Fruit fly (Drosophila melanogaster): ENCODE results near the gene Vha26.

Vha26 gene

DNA sequence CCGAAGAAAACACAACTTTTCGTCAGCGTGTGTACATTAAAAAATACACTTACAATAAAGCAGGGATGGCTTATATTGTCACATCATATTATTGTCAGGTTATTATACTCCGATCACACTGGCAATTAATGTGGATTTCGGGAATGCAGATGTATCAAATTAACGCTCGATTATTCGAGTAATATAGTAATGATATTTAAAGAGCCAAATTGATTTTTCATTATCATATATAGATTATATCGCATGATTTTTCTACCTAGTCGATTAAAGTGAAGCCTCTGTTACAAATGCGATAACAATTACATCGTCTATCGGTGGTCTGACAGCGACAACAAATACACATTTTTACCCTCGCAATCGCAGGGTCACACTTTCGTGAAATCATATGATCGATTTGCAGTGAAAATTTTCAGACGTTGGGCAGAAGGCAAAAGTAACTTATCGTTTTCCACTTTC, at the start of gene Vha26, which contains the start of gene noi:
Gene Vha26 (plus strand): TSS at position 366 of the 456 bp plus-strand sequence.
Gene noi (minus strand): TSS at position 62 of the 456 bp plus-strand sequence.
- TF ChIP-seq CG7372 (GFP tag; IDR thresholded peaks at IDR 0.05) (peak; percentile 21; the same call in 1 of the 2 replicates), HHEX (GFP tag; optimal IDR thresholded peaks at IDR 0.05) (no peak), Nf-YA (GFP tag; IDR thresholded peaks at IDR 0.05) (no peak), CG10267 (tag; optimal IDR thresholded peaks at IDR 0.05) (peak; percentile 72), vvl (GFP tag; IDR thresholded peaks at IDR 0.05) (peak; percentile 18; the same call in 1 of the 2 replicates), al (GFP tag; IDR thresholded peaks at IDR 0.05) (no peak), Dll (GFP tag; IDR thresholded peaks at IDR 0.05; ENCODE audit: partially characterized antibody) (peak; percentile 62; the same call in 2 of the 4 replicates), Sox100B (GFP tag; optimal IDR thresholded peaks at IDR 0.05) (no peak), CG2678 (tag; optimal IDR thresholded peaks at IDR 0.05) (no peak), gt (GFP tag; IDR thresholded peaks at IDR 0.05) (no peak), ftz-f1 (GFP tag; optimal IDR thresholded peaks at IDR 0.05) (peak; percentile 12), CG7271 (tag; optimal IDR thresholded peaks at IDR 0.05) (no peak), CG7928 (GFP tag; optimal IDR thresholded peaks at IDR 0.05) (peak; percentile 96), schlank (tag; optimal IDR thresholded peaks at IDR 0.05) (no peak), CG10654 (GFP tag; optimal IDR thresholded peaks at IDR 0.05) (peak; percentile 33), nmo (GFP tag; optimal IDR thresholded peaks at IDR 0.05) (peak; percentile 87), CG14441 (GFP tag; IDR thresholded peaks at IDR 0.05) (no peak), Hey (tag; optimal IDR thresholded peaks at IDR 0.05) (no peak), usp (GFP tag; optimal IDR thresholded peaks at IDR 0.05) (no peak), Fer3 (tag; optimal IDR thresholded peaks at IDR 0.05) (peak; percentile 19), YL-1 (GFP tag; optimal IDR thresholded peaks at IDR 0.05) (peak; percentile 45), CG7357 (GFP tag; IDR thresholded peaks at IDR 0.05) (peak; percentile 98), Myb (GFP tag; optimal IDR thresholded peaks at IDR 0.05) (peak; percentile 63), CG14860 (GFP tag; IDR thresholded peaks at IDR 0.05; ENCODE audit: partially characterized antibody) (peak; percentile 36; the same call in 1 of the 3 replicates), kah (GFP tag; optimal IDR thresholded peaks at IDR 0.05) (no peak), zf30C (GFP tag; optimal IDR thresholded peaks at IDR 0.05) (peak; percentile 54), CG34422 (GFP tag; IDR thresholded peaks at IDR 0.05) (no peak), CG4820 (GFP tag; optimal IDR thresholded peaks at IDR 0.05) (no peak), CG18476 (GFP tag; optimal IDR thresholded peaks at IDR 0.05) (peak; percentile 58), bab2 (GFP tag; optimal IDR thresholded peaks at IDR 0.05) (peak; percentile 10), Atf3 (GFP tag; optimal IDR thresholded peaks at IDR 0.05) (no peak), BEAF-32 (GFP tag; optimal IDR thresholded peaks at IDR 0.05) (peak; percentile 77), Dek (tag; optimal IDR thresholded peaks at IDR 0.05) (no peak), Poxn (GFP tag; IDR thresholded peaks at IDR 0.05) (no peak), CG17802 (tag; optimal IDR thresholded peaks at IDR 0.05) (peak; percentile 94), CG12155 (GFP tag; optimal IDR thresholded peaks at IDR 0.05) (peak; percentile 42), jing (GFP tag; optimal IDR thresholded peaks at IDR 0.05) (no peak), ci (GFP tag; IDR thresholded peaks at IDR 0.05) (peak; percentile 23; the same call in 1 of the 3 replicates), CG4617 (GFP tag; optimal IDR thresholded peaks at IDR 0.05; ENCODE audit: borderline replicate concordance) (peak; percentile 53), chinmo (GFP tag; IDR thresholded peaks at IDR 0.05; ENCODE audit: partially characterized antibody) (0 out of 4 replicates have a peak, but pooled peaks have one; percentile 60), fd96Cb (tag; optimal IDR thresholded peaks at IDR 0.05) (peak; percentile 18), lab (GFP tag; optimal IDR thresholded peaks at IDR 0.05) (no peak), CG12219 (GFP tag; optimal IDR thresholded peaks at IDR 0.05) (no peak), CG13775 (GFP tag; optimal IDR thresholded peaks at IDR 0.05) (peak; percentile 49), Fer1 (GFP tag; optimal IDR thresholded peaks at IDR 0.05) (peak; percentile 1), HmgZ (tag; optimal IDR thresholded peaks at IDR 0.05) (peak; percentile 87), yki (optimal IDR thresholded peaks at IDR 0.05) (no peak), sug (tag; optimal IDR thresholded peaks at IDR 0.05) (peak; percentile 63), CG7556 (GFP tag; optimal IDR thresholded peaks at IDR 0.05) (no peak), chn (GFP tag; optimal IDR thresholded peaks at IDR 0.05) (no peak), Ptx1 (GFP tag; IDR thresholded peaks at IDR 0.05) (no peak)

Data from whole organism, embryonic.